Worm (Caenorhabditis elegans): Measurements from ENCODE around the gene trr-1.

The trr-1 gene

ce11 chrII:11619171-11619570 lies 56.6 kb downstream of the trr-1 start (continued):
- peak; percentile 78 for TF ChIP-seq nhr-10 (tag; optimal IDR thresholded peaks at IDR 0.05)
- no peak for TF ChIP-seq zfp-2 (tag; optimal IDR thresholded peaks at IDR 0.05)
- TF ChIP-seq nhr-77 (tag; optimal IDR thresholded peaks at IDR 0.05) = peak; percentile 45
- TF ChIP-seq aha-1 (tag) = no peak
- TF ChIP-seq unc-62 (GFP tag; optimal IDR thresholded peaks at IDR 0.05 in 1 of 2) = peak in 1 of 2 experiments; percentile 57
- TF ChIP-seq unc-62 (tag; optimal IDR thresholded peaks at IDR 0.05) = peak; percentile 28
- TF ChIP-seq nhr-48 (tag; optimal IDR thresholded peaks at IDR 0.05) = peak; percentile 82
- TF ChIP-seq mes-2 (tag; optimal IDR thresholded peaks at IDR 0.05; ENCODE audit: poor library complexity, severe bottlenecking) = peak; percentile 55
- no peak for TF ChIP-seq daf-19 (GFP tag; conservative IDR thresholded peaks at IDR 0.05)
- TF ChIP-seq pha-4 (GFP tag; IDR thresholded peaks at IDR 0.05) = no peak
- peak; percentile 57 for TF ChIP-seq pha-4 (tag; optimal IDR thresholded peaks at IDR 0.05)
- no peak for TF ChIP-seq rbr-2 (tag; optimal IDR thresholded peaks at IDR 0.05)
- TF ChIP-seq lin-39 (tag; optimal IDR thresholded peaks at IDR 0.05) = no peak
- no peak for TF ChIP-seq ces-1 (GFP tag; optimal IDR thresholded peaks at IDR 0.05)
- no peak for TF ChIP-seq F10B5.3 (tag; optimal IDR thresholded peaks at IDR 0.05)
- no peak for TF ChIP-seq arid-1 (GFP tag; conservative IDR thresholded peaks at IDR 0.05)
- TF ChIP-seq tra-1 (GFP tag; IDR thresholded peaks at IDR 0.05) = peak; percentile 55; the same call in 1 of the 2 replicates
- no peak for TF ChIP-seq F26F4.8 (GFP tag; conservative IDR thresholded peaks at IDR 0.05)
- TF ChIP-seq php-3 (GFP tag; IDR thresholded peaks at IDR 0.05) = no peak
- TF ChIP-seq D1046.2 (GFP tag; IDR thresholded peaks at IDR 0.05) = no peak
- no peak for TF ChIP-seq daf-16 (GFP tag; optimal IDR thresholded peaks at IDR 0.05)
- TF ChIP-seq daf-16 (tag; optimal IDR thresholded peaks at IDR 0.05) = peak; percentile 53
- TF ChIP-seq hlh-11 (tag; optimal IDR thresholded peaks at IDR 0.05) = peak; percentile 71
- no peak for TF ChIP-seq ceh-28 (tag; optimal IDR thresholded peaks at IDR 0.05)
- no peak for TF ChIP-seq ZK546.5 (tag; optimal IDR thresholded peaks at IDR 0.05)
- no peak for TF ChIP-seq mdt-29 (GFP tag; IDR thresholded peaks at IDR 0.05)
- peak; percentile 48 to 64 for TF ChIP-seq lsy-2 (tag; optimal IDR thresholded peaks at IDR 0.05)
- no peak for TF ChIP-seq hif-1 (tag; optimal IDR thresholded peaks at IDR 0.05)
- no peak for TF ChIP-seq Y105C5A.15 (GFP tag; IDR thresholded peaks at IDR 0.05)
- no peak for TF ChIP-seq ceh-62 (tag; optimal IDR thresholded peaks at IDR 0.05)
- TF ChIP-seq F49E8.2 (tag; optimal IDR thresholded peaks at IDR 0.05; ENCODE audit: borderline replicate concordance) = no peak
- no peak for TF ChIP-seq T26A8.4 (GFP tag; IDR thresholded peaks at IDR 0.05)
- TF ChIP-seq nhr-111 (GFP tag; optimal IDR thresholded peaks at IDR 0.05) = no peak
- peak; percentile 87 for TF ChIP-seq pqm-1 (tag; optimal IDR thresholded peaks at IDR 0.05)
- peak; percentile 45 for TF ChIP-seq nhr-6 (tag; optimal IDR thresholded peaks at IDR 0.05)
- TF ChIP-seq egl-43 (GFP tag; IDR thresholded peaks at IDR 0.05) = no peak
- TF ChIP-seq F37D6.2 (tag; optimal IDR thresholded peaks at IDR 0.05) = no peak
- no peak for TF ChIP-seq fos-1 (tag; optimal IDR thresholded peaks at IDR 0.05)
- no peak for TF ChIP-seq ztf-11 (tag; optimal IDR thresholded peaks at IDR 0.05)
- no peak for TF ChIP-seq ZK337.2 (GFP tag; IDR thresholded peaks at IDR 0.05)
- TF ChIP-seq zag-1 (tag; optimal IDR thresholded peaks at IDR 0.05) = no peak
- TF ChIP-seq lin-1 (GFP tag; IDR thresholded peaks at IDR 0.05) = peak; percentile 18; the same call in 1 of the 2 replicates
- TF ChIP-seq lim-7 (GFP tag; IDR thresholded peaks at IDR 0.05) = no peak
- TF ChIP-seq unc-130 (GFP tag; optimal IDR thresholded peaks at IDR 0.05) = no peak
- TF ChIP-seq tag-97 (GFP tag; IDR thresholded peaks at IDR 0.05) = no peak
- no peak for TF ChIP-seq lin-29 (GFP tag; IDR thresholded peaks at IDR 0.05)
- TF ChIP-seq vab-7 (GFP tag; IDR thresholded peaks at IDR 0.05) = no peak
- TF ChIP-seq mxl-2 (GFP tag; conservative IDR thresholded peaks at IDR 0.05) = no peak
- no peak for TF ChIP-seq ceh-82 (tag; optimal IDR thresholded peaks at IDR 0.05)
- TF ChIP-seq nhr-42 (GFP tag; IDR thresholded peaks at IDR 0.05) = no peak
- no peak for TF ChIP-seq ceh-44 (GFP tag; IDR thresholded peaks at IDR 0.05)
- TF ChIP-seq daf-12 (tag; optimal IDR thresholded peaks at IDR 0.05) = peak; percentile 22
- no peak for TF ChIP-seq skn-1 (tag; optimal IDR thresholded peaks at IDR 0.05)
- TF ChIP-seq spr-3 (GFP tag; optimal IDR thresholded peaks at IDR 0.05) = no peak

Measured in whole organism, L4 larva.